Fruit fly (Drosophila melanogaster) whole organism, embryonic: ENCODE measurements around the gene CG31176.

Experiments used
- Atf6 ChIP-seq: fragments of 200-800 bp; sonication (Bioruptor generic); IDR thresholded peaks from 2 replicates; pipeline ENCODE4 v1.3.6; 2022; ENCODE audit warnings: missing biosample characterization, missing genetic modification characterization
- BEAF-32 ChIP-seq: fragments of 200-800 bp; sonication (Bioruptor generic); optimal IDR thresholded peaks from 3 replicates; lab custom pipeline; 2017; ENCODE audit warnings: missing biosample characterization, missing genetic modification characterization, mild to moderate bottlenecking, moderate library complexity, missing genetic modification reagents
- BtbVII ChIP-seq: fragments of 200-800 bp; sonication (Bioruptor generic); optimal IDR thresholded peaks from 3 replicates; lab custom pipeline; 2017; ENCODE audit warnings: missing biosample characterization, mild to moderate bottlenecking, missing genetic modification characterization
- CG10366 ChIP-seq: fragments of 200-800 bp; sonication (Bioruptor generic); IDR thresholded peaks from 2 replicates; pipeline ENCODE4 v1.3.6; 2022; ENCODE audit warnings: missing biosample characterization, missing genetic modification characterization
- CG10462 ChIP-seq: fragments of 200-800 bp; sonication (Bioruptor generic); optimal IDR thresholded peaks from 2 replicates; lab custom pipeline; 2016; ENCODE audit warnings: missing biosample characterization, missing genetic modification characterization
- CG11504 ChIP-seq: fragments of 200-800 bp; sonication (Bioruptor generic); optimal IDR thresholded peaks from 3 replicates; lab custom pipeline; 2019; ENCODE audit warnings: missing biosample characterization, mild to moderate bottlenecking, missing genetic modification characterization, moderate library complexity
- CG12391 ChIP-seq: fragments of 200-800 bp; sonication (Bioruptor generic); optimal IDR thresholded peaks from 3 replicates; lab custom pipeline; 2018; ENCODE audit warnings: missing biosample characterization, mild to moderate bottlenecking, missing genetic modification characterization, moderate library complexity
- CG1792 ChIP-seq: fragments of 200-800 bp; sonication (Bioruptor generic); optimal IDR thresholded peaks from 2 replicates; lab custom pipeline; 2016; ENCODE audit warnings: missing biosample characterization, missing genetic modification characterization
- CG18262 ChIP-seq: fragments of 200-800 bp; optimal IDR thresholded peaks from 3 replicates; lab custom pipeline; 2019; ENCODE audit warnings: missing biosample characterization, mild to moderate bottlenecking, missing genetic modification characterization, moderate library complexity
- CG2116 ChIP-seq: fragments of 200-800 bp; sonication (Bioruptor generic); optimal IDR thresholded peaks from 3 replicates; lab custom pipeline; 2018; ENCODE audit warnings: missing biosample characterization, mild to moderate bottlenecking, missing genetic modification characterization
- CG2712 ChIP-seq: fragments of 200-800 bp; optimal IDR thresholded peaks from 3 replicates; lab custom pipeline; 2019; ENCODE audit warnings: missing biosample characterization, mild to moderate bottlenecking, missing genetic modification characterization, moderate library complexity
- CG3995 ChIP-seq: fragments of 200-800 bp; sonication (Bioruptor generic); optimal IDR thresholded peaks from 3 replicates; lab custom pipeline; 2016; ENCODE audit warnings: missing biosample characterization, missing genetic modification characterization
- CG4820 ChIP-seq: fragments of 200-800 bp; sonication (Bioruptor generic); optimal IDR thresholded peaks from 3 replicates; lab custom pipeline; 2016; ENCODE audit warnings: missing biosample characterization, missing genetic modification characterization
- CG8388 ChIP-seq: fragments of 200-800 bp; sonication (Bioruptor generic); optimal IDR thresholded peaks from 2 replicates; lab custom pipeline; 2019; ENCODE audit warnings: missing biosample characterization, mild to moderate bottlenecking, missing genetic modification characterization, moderate library complexity
- CG9215 ChIP-seq: fragments of 200-800 bp; sonication (Bioruptor generic); IDR thresholded peaks from 2 replicates; pipeline ENCODE4 v1.3.6; 2022; ENCODE audit warnings: missing biosample characterization, missing genetic modification characterization
- CG9797 ChIP-seq: fragments of 200-800 bp; sonication (Bioruptor generic); optimal IDR thresholded peaks from 3 replicates; lab custom pipeline; 2018; ENCODE audit warnings: missing biosample characterization, mild to moderate bottlenecking, missing genetic modification characterization
- CG9932 ChIP-seq: fragments of 200-800 bp; sonication (Bioruptor generic); IDR thresholded peaks from 2 replicates; pipeline ENCODE4 v1.3.6; 2022; ENCODE audit warnings: missing biosample characterization, missing genetic modification characterization
- CHES-1-like ChIP-seq: fragments of 200-800 bp; sonication (Bioruptor generic); optimal IDR thresholded peaks from 2 replicates; lab custom pipeline; 2016; ENCODE audit warnings: missing biosample characterization, missing genetic modification characterization
- Camta ChIP-seq: fragments of 200-800 bp; sonication (Bioruptor generic); optimal IDR thresholded peaks from 2 replicates; lab custom pipeline; 2016; ENCODE audit warnings: missing biosample characterization, missing genetic modification characterization
- D19A ChIP-seq: fragments of 200-800 bp; optimal IDR thresholded peaks from 3 replicates; lab custom pipeline; 2019; ENCODE audit warnings: missing biosample characterization, mild to moderate bottlenecking, missing genetic modification characterization, moderate library complexity
- Dbx ChIP-seq: fragments of 200-800 bp; sonication (Bioruptor generic); IDR thresholded peaks from 3 replicates; pipeline ENCODE4 v1.3.6; 2022; ENCODE audit warnings: missing biosample characterization, missing genetic modification characterization
- Dfd ChIP-seq, 2 experiments: fragments of >200 bp; optimal IDR thresholded peaks; 2 replicates each; lab custom pipeline; 2017; ENCODE audit warnings: missing biosample characterization in 2 of 2, missing genetic modification characterization in 2 of 2
- Drgx ChIP-seq: fragments of 200-800 bp; sonication (Bioruptor generic); IDR thresholded peaks from 2 replicates; pipeline ENCODE4 v1.3.6; 2022; ENCODE audit warnings: missing biosample characterization, missing genetic modification characterization
- E2f1 ChIP-seq: fragments of 200-800 bp; sonication (Bioruptor generic); IDR thresholded peaks from 2 replicates; pipeline ENCODE4 v1.3.6; 2022; ENCODE audit warnings: missing biosample characterization, missing genetic modification characterization
- Gug ChIP-seq: fragments of 200-800 bp; sonication (Bioruptor generic); IDR thresholded peaks from 4 replicates; pipeline ENCODE4 v1.3.6; 2022; ENCODE audit warnings: missing biosample characterization, missing genetic modification characterization
- Hey ChIP-seq: fragments of 200-800 bp; sonication (Bioruptor generic); optimal IDR thresholded peaks from 3 replicates; lab custom pipeline; 2018; ENCODE audit warnings: missing biosample characterization, mild to moderate bottlenecking, missing genetic modification characterization
- Hr51 ChIP-seq, 2 experiments: fragments of 200-800 bp; sonication (Bioruptor generic); optimal IDR thresholded peaks; 2 replicates in 1 of 2; 3 replicates in 1 of 2; lab custom pipeline; 2016 to 2018; ENCODE audit warnings: missing biosample characterization in 2 of 2, missing genetic modification characterization in 2 of 2, mild to moderate bottlenecking in 1 of 2, moderate library complexity in 1 of 2
- MBD-R2 ChIP-seq: fragments of 200-800 bp; sonication (Bioruptor generic); IDR thresholded peaks from 2 replicates; pipeline ENCODE4 v1.3.6; 2022; ENCODE audit warnings: missing biosample characterization, missing genetic modification characterization
- Med ChIP-seq: fragments of 200-800 bp; sonication (Bioruptor generic); peaks from one replicate; lab custom pipeline; 2016; ENCODE audit warnings: missing biosample characterization, missing genetic modification characterization, mild to moderate bottlenecking, inconsistent platforms, moderate library complexity
- ato ChIP-seq: fragments of 200-800 bp; sonication (Bioruptor generic); IDR thresholded peaks from 2 replicates; pipeline ENCODE4 v1.3.6; 2022; ENCODE audit warnings: missing biosample characterization, missing genetic modification characterization; ENCODE audit not compliant: partially characterized antibody
- bigmax ChIP-seq: fragments of 200-800 bp; sonication (Bioruptor generic); optimal IDR thresholded peaks from 2 replicates; lab custom pipeline; 2018; ENCODE audit warnings: missing biosample characterization, mild to moderate bottlenecking, missing genetic modification characterization
- chm ChIP-seq: fragments of 200-800 bp; sonication (Bioruptor generic); IDR thresholded peaks from 2 replicates; pipeline ENCODE4 v1.3.6; 2022; ENCODE audit warnings: missing biosample characterization, missing genetic modification characterization
- dmrt99B ChIP-seq: fragments of 200-800 bp; sonication (Bioruptor generic); optimal IDR thresholded peaks from 2 replicates; lab custom pipeline; 2018; ENCODE audit warnings: missing biosample characterization, mild to moderate bottlenecking, missing genetic modification characterization, moderate library complexity
- ewg ChIP-seq: fragments of 200-800 bp; sonication (Bioruptor generic); optimal IDR thresholded peaks from 3 replicates; lab custom pipeline; 2017; ENCODE audit warnings: mild to moderate bottlenecking, missing biosample characterization, missing genetic modification reagents, missing genetic modification characterization
- eyg ChIP-seq: fragments of 200-800 bp; sonication (Bioruptor generic); optimal IDR thresholded peaks from 3 replicates; lab custom pipeline; 2016; ENCODE audit warnings: missing biosample characterization, missing genetic modification characterization
- fd102C ChIP-seq: fragments of 200-800 bp; sonication (Bioruptor generic); optimal IDR thresholded peaks from 2 replicates; lab custom pipeline; 2018; ENCODE audit warnings: missing biosample characterization, mild to moderate bottlenecking, missing genetic modification characterization, moderate library complexity
- fru ChIP-seq: fragments of >200 bp; optimal IDR thresholded peaks from 2 replicates; lab custom pipeline; 2017
- gcm ChIP-seq: fragments of 200-800 bp; sonication (Bioruptor generic); optimal IDR thresholded peaks from 2 replicates; lab custom pipeline; 2019; ENCODE audit warnings: missing biosample characterization, mild to moderate bottlenecking, missing genetic modification characterization, moderate library complexity
- gcm2 ChIP-seq: fragments of 200-800 bp; sonication (Bioruptor generic); optimal IDR thresholded peaks from 2 replicates; lab custom pipeline; 2016; ENCODE audit warnings: missing biosample characterization, missing genetic modification characterization
- her ChIP-seq: fragments of 200-800 bp; sonication (Bioruptor generic); optimal IDR thresholded peaks from 2 replicates; lab custom pipeline; 2016; ENCODE audit warnings: missing biosample characterization, missing genetic modification characterization
- hth ChIP-seq: fragments of >200 bp; optimal IDR thresholded peaks from 2 replicates; lab custom pipeline; 2017; ENCODE audit warnings: inconsistent platforms
- klu ChIP-seq: fragments of 200-800 bp; sonication (Bioruptor generic); IDR thresholded peaks from 2 replicates; pipeline ENCODE4 v1.3.6; 2022; ENCODE audit warnings: missing biosample characterization, missing genetic modification characterization
- lab ChIP-seq: fragments of 200-800 bp; sonication (Bioruptor generic); optimal IDR thresholded peaks from 3 replicates; lab custom pipeline; 2017; ENCODE audit warnings: missing biosample characterization, missing genetic modification characterization, mild to moderate bottlenecking, moderate library complexity, missing genetic modification reagents
- lbe ChIP-seq: fragments of 200-800 bp; sonication (Bioruptor generic); optimal IDR thresholded peaks from 2 replicates; lab custom pipeline; 2016; ENCODE audit warnings: missing biosample characterization, mild to moderate bottlenecking, missing genetic modification characterization
- nom ChIP-seq: fragments of 200-800 bp; sonication (Bioruptor generic); optimal IDR thresholded peaks from 2 replicates; lab custom pipeline; 2017; ENCODE audit warnings: missing biosample characterization, missing genetic modification characterization, mild to moderate bottlenecking, moderate library complexity, missing genetic modification reagents
- org-1 ChIP-seq: fragments of 200-800 bp; sonication (Bioruptor generic); optimal IDR thresholded peaks from 2 replicates; lab custom pipeline; 2017; ENCODE audit warnings: missing biosample characterization, missing genetic modification characterization
- p53 ChIP-seq: fragments of 200-800 bp; sonication (Bioruptor generic); optimal IDR thresholded peaks from 2 replicates; lab custom pipeline; 2016; ENCODE audit warnings: missing biosample characterization, missing genetic modification characterization
- ranshi ChIP-seq: fragments of 200-800 bp; sonication (Bioruptor generic); IDR thresholded peaks from 2 replicates; pipeline ENCODE4 v1.3.6; 2022; ENCODE audit warnings: missing biosample characterization, missing genetic modification characterization
- sens-2 ChIP-seq: fragments of 200-800 bp; sonication (Bioruptor generic); IDR thresholded peaks from 2 replicates; pipeline ENCODE4 v1.3.6; 2022; ENCODE audit warnings: missing biosample characterization, missing genetic modification characterization
- slou ChIP-seq: fragments of 200-800 bp; sonication (Bioruptor generic); optimal IDR thresholded peaks from 3 replicates; lab custom pipeline; 2016; ENCODE audit warnings: missing biosample characterization, missing genetic modification characterization
- sr ChIP-seq: fragments of 200-800 bp; sonication (Bioruptor generic); IDR thresholded peaks from 3 replicates; pipeline ENCODE4 v1.3.6; 2022; ENCODE audit warnings: missing biosample characterization, missing genetic modification characterization

Gene CG31176

dm6 chr3R:21651048-21651887 lies 68.2 kb downstream of the CG31176 start (continued):
- no peak for TF ChIP-seq E2f1 (GFP tag; lab: Robert Waterston, UW)
- TF ChIP-seq CG8388, result peak; percentile 33
- no peak for TF ChIP-seq BtbVII (GFP tag; lab: Kevin White, UChicago)
- TF ChIP-seq Drgx (GFP tag; lab: Robert Waterston, UW), result peak; percentile 69; the same call in 1 of the 2 replicates
- TF ChIP-seq bigmax (GFP tag; lab: Kevin White, UChicago), result no peak
- TF ChIP-seq lab (GFP tag; lab: Kevin White, UChicago), result no peak
- TF ChIP-seq eyg, result no peak
- no peak for TF ChIP-seq CG9932 (GFP tag; lab: Robert Waterston, UW)
- peak; percentile 54 for TF ChIP-seq dmrt99B
- no peak for TF ChIP-seq fru (lab: Kevin White, UChicago)
- peak; percentile 78 for TF ChIP-seq nom (GFP tag; lab: Kevin White, UChicago)
- TF ChIP-seq fd102C, result no peak
- no peak for TF ChIP-seq CG9797
- no peak for TF ChIP-seq org-1 (GFP tag; lab: Kevin White, UChicago)
- TF ChIP-seq slou, result no peak
- no peak for TF ChIP-seq Hey (tag; lab: Kevin White, UChicago)
- no peak for TF ChIP-seq CG3995 (GFP tag; lab: Kevin White, UChicago)
- no peak for TF ChIP-seq ranshi (GFP tag; lab: Robert Waterston, UW)
- TF ChIP-seq p53 (GFP tag; lab: Kevin White, UChicago), result no peak
- TF ChIP-seq Gug (GFP tag; lab: Robert Waterston, UW), result no peak
- peak; percentile 56 for TF ChIP-seq CG12391 (tag; lab: Kevin White, UChicago)
- no peak for TF ChIP-seq Camta
- TF ChIP-seq D19A, result peak; percentile 60
- TF ChIP-seq gcm (GFP tag; lab: Kevin White, UChicago), result no peak
- no peak for TF ChIP-seq lbe (GFP tag; lab: Kevin White, UChicago)
- TF ChIP-seq BEAF-32 (GFP tag; lab: Kevin White, UChicago), result no peak
- TF ChIP-seq CG9215 (GFP tag; lab: Robert Waterston, UW), result no peak
- TF ChIP-seq Hr51 (GFP tag; optimal IDR thresholded peaks at IDR 0.05; lab: Kevin White, UChicago), result peak in 1 of 2 experiments; percentile 51
- TF ChIP-seq sens-2 (GFP tag; lab: Robert Waterston, UW), result no peak
- TF ChIP-seq CG11504 (tag; lab: Kevin White, UChicago), result peak; percentile 67
- no peak for TF ChIP-seq Dbx (GFP tag; lab: Robert Waterston, UW)
- TF ChIP-seq Med (GFP tag; lab: Kevin White, UChicago), result peak; percentile 5
- no peak for TF ChIP-seq CG10462 (GFP tag; lab: Kevin White, UChicago)
- no peak for TF ChIP-seq MBD-R2
- no peak for TF ChIP-seq sr (GFP tag; lab: Robert Waterston, UW)
- no peak for TF ChIP-seq gcm2 (GFP tag; lab: Kevin White, UChicago)
- TF ChIP-seq her, result no peak
- TF ChIP-seq Dfd (GFP tag; optimal IDR thresholded peaks at IDR 0.05; lab: Kevin White, UChicago), result no peak
- peak; percentile 67 for TF ChIP-seq CG2712
- TF ChIP-seq CG2116 (GFP tag; lab: Kevin White, UChicago), result no peak
- no peak for TF ChIP-seq chm
- TF ChIP-seq CG4820 (GFP tag; lab: Kevin White, UChicago), result no peak
- no peak for TF ChIP-seq CG10366 (GFP tag; lab: Robert Waterston, UW)
- TF ChIP-seq CG18262 (tag; lab: Kevin White, UChicago), result peak; percentile 78
- TF ChIP-seq CG1792 (GFP tag; lab: Kevin White, UChicago), result no peak
- peak; percentile 8 for TF ChIP-seq ewg
- no peak for TF ChIP-seq ato
- no peak for TF ChIP-seq hth (lab: Kevin White, UChicago)
- no peak for TF ChIP-seq klu (GFP tag; lab: Robert Waterston, UW)
- TF ChIP-seq CHES-1-like (GFP tag; lab: Kevin White, UChicago), result no peak
- TF ChIP-seq Atf6 (GFP tag; lab: Robert Waterston, UW), result no peak
